Fruit fly (Drosophila melanogaster): ENCODE data around the gene CG1161.

DNA sequence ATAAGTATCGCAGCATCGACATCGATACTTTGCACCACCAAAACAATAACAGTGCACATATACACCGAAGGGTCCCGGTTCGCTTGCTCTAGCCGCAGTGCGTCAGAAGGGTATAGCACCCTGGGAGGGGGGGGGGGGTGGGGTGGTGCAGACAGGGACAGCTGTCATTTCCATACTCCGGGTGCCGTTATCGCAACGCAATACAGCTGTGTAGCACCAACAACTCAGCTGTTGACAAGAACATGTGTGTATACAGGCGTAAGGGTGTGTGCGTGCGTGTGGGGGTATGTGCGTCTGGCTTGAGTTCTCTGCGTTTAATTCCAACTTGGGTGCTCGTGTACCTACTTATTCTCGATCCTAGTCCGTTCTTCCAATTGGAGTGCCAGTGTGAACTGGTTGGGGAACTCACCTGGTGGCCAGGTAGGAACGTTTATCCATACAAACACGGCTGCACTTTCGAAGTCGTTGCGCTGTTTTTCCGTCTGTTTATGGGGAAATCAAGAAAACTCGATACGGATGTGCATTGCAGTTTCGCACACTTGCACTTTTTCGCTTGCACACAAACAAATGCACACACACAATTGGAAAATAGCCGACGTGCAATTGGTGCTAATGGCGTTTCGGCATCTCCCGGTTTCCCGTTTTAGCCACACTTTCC, 12.7 kb downstream of the CG1161 start:
- TF ChIP-seq cic (GFP tag; optimal IDR thresholded peaks at IDR 0.05), result peak; percentile 87
- no peak for TF ChIP-seq CG1620 (GFP tag; optimal IDR thresholded peaks at IDR 0.05)
- peak; percentile 39 for TF ChIP-seq CG11617 (GFP tag; optimal IDR thresholded peaks at IDR 0.05)
- peak; percentile 21 for TF ChIP-seq CG7045 (GFP tag; optimal IDR thresholded peaks at IDR 0.05)
- TF ChIP-seq cnc (optimal IDR thresholded peaks at IDR 0.05), result no peak
- TF ChIP-seq Hr96 (GFP tag; optimal IDR thresholded peaks at IDR 0.05), result no peak
- no peak for TF ChIP-seq Mnt (GFP tag; optimal IDR thresholded peaks at IDR 0.05)
- TF ChIP-seq CG12768 (GFP tag; optimal IDR thresholded peaks at IDR 0.05), result peak; percentile 48
- peak; percentile 48 for TF ChIP-seq CG33017 (tag; optimal IDR thresholded peaks at IDR 0.05)
- TF ChIP-seq CG7101 (tag; optimal IDR thresholded peaks at IDR 0.05), result no peak

All from whole organism, adult.